Worm (Caenorhabditis elegans) whole organism, L2 larva: Measurements from ENCODE around the gene trf-1.

Experiments used
- C34F6.9 ChIP-seq: fragments of 150-350 bp; optimal IDR thresholded peaks from 2 replicates; lab custom pipeline; 2014; ENCODE audit warnings: missing biosample characterization, missing genetic modification characterization
- F13H6.1 ChIP-seq: sonication (generic microtip); optimal IDR thresholded peaks from 2 replicates; lab custom pipeline; 2016; ENCODE audit warnings: missing genetic modification characterization, missing compliant biosample characterization
- R02D3.7 ChIP-seq: fragments of 150-350 bp; optimal IDR thresholded peaks from 2 replicates; lab custom pipeline; 2014; ENCODE audit warnings: missing biosample characterization, missing genetic modification characterization
- Y55F3AM.14 ChIP-seq: fragments of 200-800 bp; sonication (Bioruptor generic); optimal IDR thresholded peaks from 2 replicates; lab custom pipeline; 2018; ENCODE audit warnings: mild to moderate bottlenecking, missing genetic modification characterization, missing compliant biosample characterization
- ZK546.5 ChIP-seq: sonication (generic microtip); optimal IDR thresholded peaks from 2 replicates; lab custom pipeline; 2017; ENCODE audit warnings: missing biosample characterization, missing genetic modification characterization
- alr-1 ChIP-seq: fragments of 150-350 bp; optimal IDR thresholded peaks from 2 replicates; lab custom pipeline; 2014; ENCODE audit warnings: missing biosample characterization, missing genetic modification characterization
- aly-2 ChIP-seq: fragments of 150-350 bp; optimal IDR thresholded peaks from 2 replicates; lab custom pipeline; 2014; ENCODE audit warnings: missing biosample characterization, missing genetic modification characterization
- ama-1 ChIP-seq: fragments of 150-350 bp; optimal IDR thresholded peaks from 2 replicates; lab custom pipeline; 2018; ENCODE audit warnings: inconsistent platforms
- blmp-1 ChIP-seq: sonication (generic microtip); optimal IDR thresholded peaks from 2 replicates; lab custom pipeline; 2017; ENCODE audit warnings: missing genetic modification characterization, mild to moderate bottlenecking, missing compliant biosample characterization, antibody characterized with exemption, moderate library complexity; ENCODE audit not compliant: insufficient read depth
- ceh-16 ChIP-seq: fragments of 150-350 bp; optimal IDR thresholded peaks from 2 replicates; lab custom pipeline; 2014; ENCODE audit warnings: missing biosample characterization, missing genetic modification characterization
- ceh-82 ChIP-seq: fragments of 150-350 bp; optimal IDR thresholded peaks from 2 replicates; lab custom pipeline; 2014; ENCODE audit warnings: missing biosample characterization, missing genetic modification characterization
- crh-2 ChIP-seq: sonication (generic microtip); optimal IDR thresholded peaks from 2 replicates; lab custom pipeline; 2017; ENCODE audit warnings: missing biosample characterization, missing genetic modification characterization
- dmd-4 ChIP-seq: sonication (generic microtip); optimal IDR thresholded peaks from 2 replicates; lab custom pipeline; 2017; ENCODE audit warnings: missing biosample characterization, missing genetic modification characterization
- egl-27 ChIP-seq: sonication (generic microtip); optimal IDR thresholded peaks from 3 replicates; lab custom pipeline; 2017; ENCODE audit warnings: missing biosample characterization, missing genetic modification reagents, missing genetic modification characterization
- elt-1 ChIP-seq: fragments of 150-350 bp; optimal IDR thresholded peaks from 2 replicates; lab custom pipeline; 2014; ENCODE audit warnings: missing biosample characterization, missing genetic modification characterization
- elt-3 ChIP-seq: sonication (generic microtip); optimal IDR thresholded peaks from 2 replicates; lab custom pipeline; 2017; ENCODE audit warnings: missing biosample characterization, missing genetic modification characterization
- fos-1 ChIP-seq: fragments of 150-350 bp; optimal IDR thresholded peaks from 2 replicates; lab custom pipeline; 2014; ENCODE audit warnings: missing biosample characterization, missing genetic modification characterization
- gmeb-1 ChIP-seq: fragments of 150-350 bp; optimal IDR thresholded peaks from 2 replicates; lab custom pipeline; 2014; ENCODE audit warnings: missing biosample characterization, missing genetic modification characterization
- lin-11 ChIP-seq: fragments of 150-350 bp; sonication (generic microtip); optimal IDR thresholded peaks from 2 replicates; lab custom pipeline; 2014; ENCODE audit warnings: missing biosample characterization, missing genetic modification characterization, inconsistent platforms, mixed read lengths
- lin-13 ChIP-seq: fragments of 150-350 bp; optimal IDR thresholded peaks from 2 replicates; lab custom pipeline; 2014; ENCODE audit warnings: missing biosample characterization, missing genetic modification reagents, missing genetic modification characterization
- lin-39 ChIP-seq: fragments of 150-350 bp; optimal IDR thresholded peaks from 2 replicates; lab custom pipeline; 2014; ENCODE audit warnings: missing biosample characterization, missing genetic modification reagents, missing genetic modification characterization
- lsy-2 ChIP-seq, 2 experiments: fragments of 150-350 bp in 1 of 2; sonication (generic microtip) in 1 of 2; optimal IDR thresholded peaks; 2 replicates each; lab custom pipeline; 2014 to 2017; ENCODE audit warnings: missing biosample characterization in 2 of 2, missing genetic modification characterization in 2 of 2
- mab-5 ChIP-seq: fragments of 150-350 bp; optimal IDR thresholded peaks from 2 replicates; lab custom pipeline; 2014; ENCODE audit warnings: missing biosample characterization, missing genetic modification characterization
- mbf-1 ChIP-seq: sonication (generic microtip); optimal IDR thresholded peaks from 2 replicates; lab custom pipeline; 2017; ENCODE audit warnings: missing biosample characterization, missing genetic modification characterization
- mdl-1 ChIP-seq, 2 experiments: fragments of 150-350 bp in 1 of 2; sonication (generic microtip) in 1 of 2; optimal IDR thresholded peaks; 2 replicates each; lab custom pipeline; 2017; ENCODE audit warnings: missing biosample characterization in 2 of 2, missing genetic modification characterization in 2 of 2
- nhr-10 ChIP-seq: sonication (generic microtip); optimal IDR thresholded peaks from 2 replicates; lab custom pipeline; 2017; ENCODE audit warnings: missing biosample characterization, missing genetic modification characterization
- nhr-11 ChIP-seq: fragments of 150-350 bp; optimal IDR thresholded peaks from 2 replicates; lab custom pipeline; 2014; ENCODE audit warnings: missing biosample characterization, missing genetic modification characterization
- nhr-12 ChIP-seq: fragments of 150-350 bp; optimal IDR thresholded peaks from 2 replicates; lab custom pipeline; 2014; ENCODE audit warnings: missing biosample characterization, missing genetic modification characterization
- nhr-129 ChIP-seq: fragments of 150-350 bp; optimal IDR thresholded peaks from 2 replicates; lab custom pipeline; 2014; ENCODE audit warnings: missing biosample characterization, missing genetic modification characterization
- nhr-21 ChIP-seq: fragments of 150-350 bp; optimal IDR thresholded peaks from 2 replicates; lab custom pipeline; 2014; ENCODE audit warnings: missing biosample characterization, missing genetic modification characterization
- nhr-23 ChIP-seq: fragments of 150-350 bp; optimal IDR thresholded peaks from 2 replicates; lab custom pipeline; 2014; ENCODE audit warnings: missing biosample characterization, missing genetic modification reagents, missing genetic modification characterization
- nhr-237 ChIP-seq: fragments of 150-350 bp; optimal IDR thresholded peaks from 2 replicates; lab custom pipeline; 2014; ENCODE audit warnings: missing biosample characterization, missing genetic modification characterization
- nhr-25 ChIP-seq: fragments of 150-350 bp; sonication (generic microtip); optimal IDR thresholded peaks from 3 replicates; lab custom pipeline; 2014; ENCODE audit warnings: missing biosample characterization, missing genetic modification characterization
- nhr-6 ChIP-seq: fragments of 150-350 bp; optimal IDR thresholded peaks from 2 replicates; lab custom pipeline; 2014; ENCODE audit warnings: missing biosample characterization, missing genetic modification characterization
- nhr-77 ChIP-seq: fragments of 150-350 bp; optimal IDR thresholded peaks from 2 replicates; lab custom pipeline; 2014; ENCODE audit warnings: missing biosample characterization, missing genetic modification characterization
- peb-1 ChIP-seq: fragments of 150-350 bp; optimal IDR thresholded peaks from 2 replicates; lab custom pipeline; 2014; ENCODE audit warnings: missing biosample characterization, missing genetic modification characterization
- sem-4 ChIP-seq: fragments of 150-350 bp; optimal IDR thresholded peaks from 2 replicates; lab custom pipeline; 2014; ENCODE audit warnings: missing biosample characterization, missing genetic modification reagents, missing genetic modification characterization
- skn-1 ChIP-seq: sonication (generic microtip); optimal IDR thresholded peaks from 2 replicates; lab custom pipeline; 2017; ENCODE audit warnings: missing biosample characterization, missing genetic modification characterization
- sma-3 ChIP-seq: sonication (generic microtip); optimal IDR thresholded peaks from 2 replicates; lab custom pipeline; 2016; ENCODE audit warnings: missing genetic modification reagents, missing genetic modification characterization, missing compliant biosample characterization
- sma-9 ChIP-seq, 2 experiments: fragments of 150-350 bp in 1 of 2; sonication (generic microtip) in 1 of 2; optimal IDR thresholded peaks; 2 replicates each; lab custom pipeline; 2014 to 2016; ENCODE audit warnings: missing genetic modification characterization in 2 of 2, mild to moderate bottlenecking in 1 of 2, missing biosample characterization in 1 of 2, missing compliant biosample characterization in 1 of 2, missing genetic modification reagents in 1 of 2, moderate library complexity in 1 of 2
- snpc-4 ChIP-seq: fragments of 150-350 bp; optimal IDR thresholded peaks from 2 replicates; lab custom pipeline; 2014; ENCODE audit warnings: missing biosample characterization, missing genetic modification characterization
- unc-39 ChIP-seq: fragments of 150-350 bp; optimal IDR thresholded peaks from 2 replicates; lab custom pipeline; 2014; ENCODE audit warnings: missing biosample characterization, missing genetic modification characterization
- unc-55 ChIP-seq: fragments of 150-350 bp; sonication (generic microtip); optimal IDR thresholded peaks from 3 replicates; lab custom pipeline; 2014; ENCODE audit warnings: missing biosample characterization, missing genetic modification reagents, missing genetic modification characterization
- unc-62 ChIP-seq: fragments of 150-350 bp; optimal IDR thresholded peaks from 2 replicates; lab custom pipeline; 2014; ENCODE audit warnings: missing biosample characterization, missing genetic modification reagents, missing genetic modification characterization
- zag-1 ChIP-seq: fragments of 150-350 bp; optimal IDR thresholded peaks from 2 replicates; lab custom pipeline; 2014; ENCODE audit warnings: missing biosample characterization, missing genetic modification characterization
- ztf-1 ChIP-seq: fragments of 200-800 bp; sonication (Bioruptor generic); conservative IDR thresholded peaks from 2 replicates; pipeline ENCODE4 v1.3.6; 2022; ENCODE audit warnings: missing genetic modification characterization, missing compliant biosample characterization
- ztf-11 ChIP-seq: sonication (generic microtip); optimal IDR thresholded peaks from 2 replicates; lab custom pipeline; 2017; ENCODE audit warnings: missing biosample characterization, missing genetic modification characterization
- ztf-4 ChIP-seq: fragments of 150-350 bp; optimal IDR thresholded peaks from 2 replicates; lab custom pipeline; 2014; ENCODE audit warnings: missing biosample characterization, missing genetic modification characterization

trf-1 gene

ce11 chrIII:13465918-13466592 lies 35.8 kb downstream of the trf-1 start, which contains the start of gene cdk-5:
Gene cdk-5, minus strand, starts transcription at chrIII:13466342.
- no peak for TF ChIP-seq ztf-11 (tag; lab: Kevin White, UChicago)
- TF ChIP-seq aly-2, result peak; percentile 22
- TF ChIP-seq zag-1, result no peak
- no peak for TF ChIP-seq Y55F3AM.14 (GFP tag; lab: Kevin White, UChicago)
- TF ChIP-seq R02D3.7 (tag; lab: Kevin White, UChicago), result peak; percentile 60
- peak; percentile 74 for TF ChIP-seq fos-1 (tag; lab: Kevin White, UChicago)
- peak; percentile 94 for TF ChIP-seq gmeb-1 (tag; lab: Kevin White, UChicago)
- no peak for TF ChIP-seq peb-1 (tag; lab: Kevin White, UChicago)
- TF ChIP-seq lin-39, result no peak
- no peak for TF ChIP-seq unc-39 (tag; lab: Kevin White, UChicago)
- peak; percentile 22 for TF ChIP-seq ceh-16 (tag; lab: Kevin White, UChicago)
- TF ChIP-seq elt-1 (tag; lab: Kevin White, UChicago), result no peak
- TF ChIP-seq mdl-1 (tag; optimal IDR thresholded peaks at IDR 0.05; lab: Kevin White, UChicago), result peak in 1 of 2 experiments; percentile 32
- TF ChIP-seq nhr-237 (tag; lab: Kevin White, UChicago), result no peak
- TF ChIP-seq egl-27, result peak; percentile 86
- TF ChIP-seq nhr-129 (tag; lab: Kevin White, UChicago), result peak; percentile 83
- peak; percentile 98 for TF ChIP-seq crh-2 (tag; lab: Kevin White, UChicago)
- TF ChIP-seq sma-3 (GFP tag; lab: Kevin White, UChicago), result peak; percentile 87
- peak; percentile 93 for TF ChIP-seq nhr-21 (tag; lab: Kevin White, UChicago)
- peak; percentile 94 for TF ChIP-seq nhr-25
- TF ChIP-seq lin-11 (tag; lab: Kevin White, UChicago), result peak; percentile 73
- no peak for TF ChIP-seq mbf-1
- no peak for TF ChIP-seq nhr-12 (tag; lab: Kevin White, UChicago)
- TF ChIP-seq nhr-11 (tag; lab: Kevin White, UChicago), result no peak
- TF ChIP-seq lsy-2 (tag; optimal IDR thresholded peaks at IDR 0.05; lab: Kevin White, UChicago), result peak; percentile 94 to 97
- no peak for TF ChIP-seq ztf-1 (GFP tag; lab: Robert Waterston, UW)
- no peak for TF ChIP-seq nhr-77 (tag; lab: Kevin White, UChicago)
- peak; percentile 42 for TF ChIP-seq ceh-82 (tag; lab: Kevin White, UChicago)
- peak; percentile 93 for TF ChIP-seq sma-9 (GFP tag; optimal IDR thresholded peaks at IDR 0.05; lab: Kevin White, UChicago)
- TF ChIP-seq sma-9 (tag; optimal IDR thresholded peaks at IDR 0.05; lab: Kevin White, UChicago), result no peak
- TF ChIP-seq lin-13 (GFP tag; lab: Kevin White, UChicago), result peak; percentile 88
- peak; percentile 20 for TF ChIP-seq snpc-4 (tag; lab: Kevin White, UChicago)
- no peak for TF ChIP-seq nhr-23 (tag; lab: Kevin White, UChicago)
- no peak for TF ChIP-seq alr-1 (tag; lab: Kevin White, UChicago)
- TF ChIP-seq ztf-4, result peak; percentile 87
- peak; percentile 81 for TF ChIP-seq ama-1 (lab: Kevin White, UChicago)
- TF ChIP-seq unc-62 (GFP tag; lab: Kevin White, UChicago), result no peak
- TF ChIP-seq ZK546.5 (tag; lab: Kevin White, UChicago), result peak; percentile 83
- TF ChIP-seq C34F6.9 (tag; lab: Kevin White, UChicago), result peak; percentile 99
- peak; percentile 98 for TF ChIP-seq unc-55 (GFP tag; lab: Kevin White, UChicago)
- TF ChIP-seq blmp-1 (tag; lab: Kevin White, UChicago), result peak; percentile 49
- TF ChIP-seq nhr-6, result peak; percentile 90
- TF ChIP-seq skn-1 (tag; lab: Kevin White, UChicago), result no peak
- TF ChIP-seq dmd-4, result no peak
- TF ChIP-seq F13H6.1 (tag; lab: Kevin White, UChicago), result peak; percentile 88
- peak; percentile 89 for TF ChIP-seq mab-5 (tag; lab: Kevin White, UChicago)
- no peak for TF ChIP-seq elt-3
- peak; percentile 65 for TF ChIP-seq nhr-10 (tag; lab: Kevin White, UChicago)
- TF ChIP-seq sem-4, result peak; percentile 74
- TF ChIP-seq, all 48 proteins: peak for 29
